Fruit fly (Drosophila melanogaster): ENCODE results near the gene mRpL28.
A peak's percentile ranks its signal among the peaks of the same experiment; 100 is the strongest.

The mRpL28 gene

dm6 chr2L:4953086-4953570 lies 20.6 kb upstream of the mRpL28 start, which contains the start of gene Jon25Bii:
Jon25Bii (minus strand) TSS chr2L:4953136.
- no peak for TF ChIP-seq fd59A (GFP tag; optimal IDR thresholded peaks at IDR 0.05)
- TF ChIP-seq Hr38 (GFP tag; optimal IDR thresholded peaks at IDR 0.05): no peak
- no peak for TF ChIP-seq Hr39 (GFP tag; optimal IDR thresholded peaks at IDR 0.05)
- no peak for TF ChIP-seq vri (GFP tag; optimal IDR thresholded peaks at IDR 0.05)
- TF ChIP-seq Gug (GFP tag; IDR thresholded peaks at IDR 0.05): no peak
- no peak for TF ChIP-seq net (GFP tag; optimal IDR thresholded peaks at IDR 0.05)
- TF ChIP-seq CG6276 (GFP tag; optimal IDR thresholded peaks at IDR 0.05): no peak
- no peak for TF ChIP-seq CG32006 (GFP tag; optimal IDR thresholded peaks at IDR 0.05)
- TF ChIP-seq dsx (GFP tag; optimal IDR thresholded peaks at IDR 0.05; ENCODE audit: poor library complexity, severe bottlenecking): no peak
- TF ChIP-seq dac (GFP tag; optimal IDR thresholded peaks at IDR 0.05): no peak
- no peak for TF ChIP-seq CG11762 (GFP tag; optimal IDR thresholded peaks at IDR 0.05; ENCODE audit: insufficient read depth)
- TF ChIP-seq CG31627 (GFP tag; optimal IDR thresholded peaks at IDR 0.05): no peak

DNA sequence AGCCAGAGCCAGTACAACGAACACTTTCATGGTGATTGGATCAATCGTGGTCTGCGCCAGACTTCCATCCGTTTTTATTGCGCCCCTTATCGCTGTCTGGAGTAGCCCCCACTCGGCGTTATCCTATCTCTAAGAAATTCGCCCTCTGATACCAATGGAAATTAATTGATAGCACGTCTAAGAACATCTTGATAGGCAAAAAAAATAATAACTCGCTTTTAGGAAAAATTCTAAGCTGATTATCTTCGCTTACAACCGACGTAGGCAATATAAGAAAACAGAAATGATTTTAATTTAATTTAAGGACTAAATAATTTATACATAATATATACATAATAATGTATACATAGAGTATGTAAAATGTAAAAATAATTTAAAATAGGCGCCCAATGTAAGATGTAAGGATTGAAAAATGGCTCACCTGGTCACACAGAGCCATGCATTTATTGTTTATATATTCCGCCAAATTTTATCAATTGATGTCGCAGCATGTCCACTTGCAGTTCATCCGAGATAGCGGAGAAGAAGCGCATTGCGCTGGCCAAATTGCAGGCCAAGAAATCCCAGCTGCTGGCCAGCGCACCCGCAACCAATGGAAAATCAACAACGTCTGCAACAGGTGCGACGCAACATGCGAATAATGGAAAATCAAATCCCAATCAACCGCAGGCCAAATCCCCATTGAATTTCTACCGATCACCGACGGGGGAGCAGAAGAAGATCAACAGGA lies 18.5 kb upstream of the mRpL28 start, which contains the start of the genes Jon25Bi and Marcal1:
Jon25Bi (minus strand) TSS at position 51 of the 730 bp plus-strand sequence.
Marcal1 (plus strand) TSS at position 416 of the 730 bp plus-strand sequence.
- TF ChIP-seq Met (GFP tag; optimal IDR thresholded peaks at IDR 0.05): no peak
- no peak for TF ChIP-seq CG3032 (tag; optimal IDR thresholded peaks at IDR 0.05)
- TF ChIP-seq fd59A (GFP tag; optimal IDR thresholded peaks at IDR 0.05): no peak
- no peak for TF ChIP-seq pdm3 (GFP tag; optimal IDR thresholded peaks at IDR 0.05)
- no peak for TF ChIP-seq CG1621 (tag; optimal IDR thresholded peaks at IDR 0.05)
- no peak for TF ChIP-seq CG34406 (GFP tag; optimal IDR thresholded peaks at IDR 0.05)
- TF ChIP-seq Hr38 (GFP tag; optimal IDR thresholded peaks at IDR 0.05): no peak
- no peak for TF ChIP-seq CG6792 (GFP tag; optimal IDR thresholded peaks at IDR 0.05)
- TF ChIP-seq CG4318 (GFP tag; optimal IDR thresholded peaks at IDR 0.05): no peak
- TF ChIP-seq dac (GFP tag; optimal IDR thresholded peaks at IDR 0.05): no peak
- no peak for TF ChIP-seq CG3919 (GFP tag; optimal IDR thresholded peaks at IDR 0.05)

DNA sequence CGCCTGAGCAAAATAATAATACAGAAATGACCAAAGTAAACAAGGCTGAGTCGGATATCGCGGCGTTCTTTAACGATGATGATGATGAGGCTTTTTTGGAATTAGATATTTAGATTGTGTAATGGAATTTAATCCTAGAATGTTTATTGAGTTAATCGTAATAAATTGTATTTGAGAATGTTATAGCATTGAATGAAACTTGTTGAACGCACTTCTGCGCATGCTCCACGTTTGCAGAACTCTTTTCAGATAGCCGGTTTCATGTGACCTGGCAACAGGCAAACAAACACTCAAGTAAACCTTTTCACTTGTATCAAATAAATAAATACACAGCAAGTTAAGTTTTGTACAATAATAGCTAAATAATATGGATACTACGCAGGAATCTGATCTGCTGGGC lies 15.7 kb upstream of the mRpL28 start, which contains the start of gene CG34124:
CG34124 (plus strand) TSS at position 301 of the 400 bp plus-strand sequence.
- TF ChIP-seq fd85E (GFP tag; optimal IDR thresholded peaks at IDR 0.05) (no peak), topi (GFP tag; optimal IDR thresholded peaks at IDR 0.05) (no peak), CG31627 (GFP tag; optimal IDR thresholded peaks at IDR 0.05) (no peak), CG9139 (GFP tag; optimal IDR thresholded peaks at IDR 0.05) (no peak), ss (GFP tag; optimal IDR thresholded peaks at IDR 0.05) (no peak), Sox15 (GFP tag; optimal IDR thresholded peaks at IDR 0.05) (no peak), achi (GFP tag; optimal IDR thresholded peaks at IDR 0.05) (no peak), dac (GFP tag; optimal IDR thresholded peaks at IDR 0.05) (no peak), CG15336 (GFP tag; IDR thresholded peaks at IDR 0.05) (no peak), CG1621 (tag; optimal IDR thresholded peaks at IDR 0.05) (no peak), acj6 (GFP tag; optimal IDR thresholded peaks at IDR 0.05) (no peak), Ets96B (tag; optimal IDR thresholded peaks at IDR 0.05) (no peak), OdsH (GFP tag; optimal IDR thresholded peaks at IDR 0.05) (no peak), eg (GFP tag; IDR thresholded peaks at IDR 0.05) (no peak), CG16779 (tag; optimal IDR thresholded peaks at IDR 0.05) (no peak), Hr4 (GFP tag; optimal IDR thresholded peaks at IDR 0.05) (no peak), Ets21C (GFP tag; optimal IDR thresholded peaks at IDR 0.05) (no peak), net (GFP tag; optimal IDR thresholded peaks at IDR 0.05) (no peak)

dm6 chr2L:4965420-4965819 lies 8.4 kb upstream of the mRpL28 start, which contains the start of gene CG34125:
CG34125 (plus strand) TSS chr2L:4965673.
- no peak for TF ChIP-seq CG9139 (GFP tag; optimal IDR thresholded peaks at IDR 0.05)
- TF ChIP-seq CG31627 (GFP tag; optimal IDR thresholded peaks at IDR 0.05): peak; percentile 39
- TF ChIP-seq vri (GFP tag; optimal IDR thresholded peaks at IDR 0.05): no peak
- TF ChIP-seq cyc (GFP tag; optimal IDR thresholded peaks at IDR 0.05): peak; percentile 40
- TF ChIP-seq CG15336 (GFP tag; IDR thresholded peaks at IDR 0.05): 0 out of 2 replicates have a peak, but pooled peaks have one; percentile 16
- TF ChIP-seq CG4318 (GFP tag; optimal IDR thresholded peaks at IDR 0.05): no peak
